Fruit fly (Drosophila melanogaster): ENCODE data around the gene CG15803.

- TF ChIP-seq Hr96 (GFP tag; optimal IDR thresholded peaks at IDR 0.05) (no peak), kay (GFP tag; ENCODE audit: borderline replicate concordance) (no peak), CG5204 (GFP tag; optimal IDR thresholded peaks at IDR 0.05) (no peak), CG1620 (GFP tag; optimal IDR thresholded peaks at IDR 0.05) (no peak), pad (GFP tag; optimal IDR thresholded peaks at IDR 0.05) (no peak)
Measured at dm6 chr3R:18294488-18294887, 66.0 kb downstream of the CG15803 start.

Data from whole organism, adult.